Fruit fly (Drosophila melanogaster) whole organism, embryonic: ENCODE results near the gene CG5618.
A peak's percentile ranks its signal among the peaks of the same experiment; 100 is the strongest.

Source experiments
- C15 ChIP-seq: fragments of 200-800 bp; sonication (Bioruptor generic); IDR thresholded peaks from 3 replicates; pipeline ENCODE4 v1.3.6; 2022; ENCODE audit warnings: missing biosample characterization, missing genetic modification characterization
- CG11723 ChIP-seq: fragments of 200-800 bp; sonication (Bioruptor generic); optimal IDR thresholded peaks from 2 replicates; lab custom pipeline; 2017; ENCODE audit warnings: missing biosample characterization, mild to moderate bottlenecking, missing genetic modification characterization
- CG13775 ChIP-seq: fragments of 200-800 bp; sonication (Bioruptor generic); optimal IDR thresholded peaks from 3 replicates; lab custom pipeline; 2017; ENCODE audit warnings: missing biosample characterization, mild to moderate bottlenecking, missing genetic modification characterization
- CG13894 ChIP-seq: fragments of 200-800 bp; sonication (Bioruptor generic); optimal IDR thresholded peaks from 3 replicates; lab custom pipeline; 2018; ENCODE audit warnings: missing biosample characterization, mild to moderate bottlenecking, missing genetic modification characterization, moderate library complexity
- CG14050 ChIP-seq: fragments of 200-800 bp; sonication (Bioruptor generic); IDR thresholded peaks from 3 replicates; pipeline ENCODE4 v1.3.6; 2022; ENCODE audit warnings: missing biosample characterization, missing genetic modification characterization
- CG15479 ChIP-seq: fragments of 200-800 bp; sonication (Bioruptor generic); optimal IDR thresholded peaks from 3 replicates; lab custom pipeline; 2019; ENCODE audit warnings: missing biosample characterization, mild to moderate bottlenecking, missing genetic modification characterization, moderate library complexity
- CG15696 ChIP-seq: fragments of 200-800 bp; sonication (Bioruptor generic); optimal IDR thresholded peaks from 2 replicates; lab custom pipeline; 2019; ENCODE audit warnings: missing biosample characterization, mild to moderate bottlenecking, missing genetic modification characterization, moderate library complexity
- CG17359 ChIP-seq: fragments of 200-800 bp; sonication (Bioruptor generic); optimal IDR thresholded peaks from 3 replicates; lab custom pipeline; 2018; ENCODE audit warnings: missing biosample characterization, mild to moderate bottlenecking, missing genetic modification characterization, moderate library complexity
- CG17912 ChIP-seq: fragments of 200-800 bp; sonication (Bioruptor generic); optimal IDR thresholded peaks from 2 replicates; lab custom pipeline; 2018; ENCODE audit warnings: missing biosample characterization, mild to moderate bottlenecking, missing genetic modification characterization
- CG31224 ChIP-seq: fragments of 200-800 bp; sonication (Bioruptor generic); IDR thresholded peaks from 2 replicates; pipeline ENCODE4 v1.3.6; 2022; ENCODE audit warnings: missing biosample characterization, missing genetic modification characterization
- CG31365 ChIP-seq: fragments of 200-800 bp; sonication (Bioruptor generic); optimal IDR thresholded peaks from 2 replicates; lab custom pipeline; 2018; ENCODE audit warnings: missing biosample characterization, mild to moderate bottlenecking, missing genetic modification characterization
- CG5180 ChIP-seq: fragments of 200-800 bp; sonication (Bioruptor generic); optimal IDR thresholded peaks from 3 replicates; lab custom pipeline; 2017; ENCODE audit warnings: missing biosample characterization, missing genetic modification characterization, mild to moderate bottlenecking, moderate library complexity, missing genetic modification reagents
- CG6272 ChIP-seq: fragments of 200-800 bp; sonication (Bioruptor generic); IDR thresholded peaks from 2 replicates; pipeline ENCODE4 v1.3.6; 2022; ENCODE audit warnings: missing biosample characterization, missing genetic modification characterization
- CG6689 ChIP-seq: fragments of 200-800 bp; sonication (Bioruptor generic); IDR thresholded peaks from 2 replicates; pipeline ENCODE4 v1.3.6; 2022; ENCODE audit warnings: missing biosample characterization, missing genetic modification characterization
- D19B ChIP-seq: fragments of 200-800 bp; sonication (Bioruptor generic); optimal IDR thresholded peaks from 2 replicates; lab custom pipeline; 2017; ENCODE audit warnings: missing biosample characterization, mild to moderate bottlenecking, missing genetic modification characterization
- Dek ChIP-seq: fragments of 200-800 bp; sonication (Bioruptor generic); optimal IDR thresholded peaks from 3 replicates; lab custom pipeline; 2019; ENCODE audit warnings: missing biosample characterization, mild to moderate bottlenecking, missing genetic modification characterization, moderate library complexity
- Eip74EF ChIP-seq, 2 experiments: fragments of 200-800 bp in 1 of 2; fragments of >200 bp in 1 of 2; sonication (Bioruptor generic) in 1 of 2; optimal IDR thresholded peaks; 2 replicates each; lab custom pipeline; 2017 to 2019; ENCODE audit warnings: missing biosample characterization in 2 of 2, missing genetic modification characterization in 2 of 2, mild to moderate bottlenecking in 1 of 2, moderate library complexity in 1 of 2
- Gug ChIP-seq: fragments of 200-800 bp; sonication (Bioruptor generic); IDR thresholded peaks from 4 replicates; pipeline ENCODE4 v1.3.6; 2022; ENCODE audit warnings: missing biosample characterization, missing genetic modification characterization
- HLH54F ChIP-seq: fragments of 200-800 bp; sonication (Bioruptor generic); optimal IDR thresholded peaks from 3 replicates; lab custom pipeline; 2016; ENCODE audit warnings: missing biosample characterization, missing genetic modification characterization
- Hr51 ChIP-seq, 2 experiments: fragments of 200-800 bp; sonication (Bioruptor generic); optimal IDR thresholded peaks; 2 replicates in 1 of 2; 3 replicates in 1 of 2; lab custom pipeline; 2016 to 2018; ENCODE audit warnings: missing biosample characterization in 2 of 2, missing genetic modification characterization in 2 of 2, mild to moderate bottlenecking in 1 of 2, moderate library complexity in 1 of 2
- Med ChIP-seq: fragments of 200-800 bp; sonication (Bioruptor generic); peaks from one replicate; lab custom pipeline; 2016; ENCODE audit warnings: missing biosample characterization, missing genetic modification characterization, mild to moderate bottlenecking, inconsistent platforms, moderate library complexity
- Nf-YB ChIP-seq: fragments of 200-800 bp; sonication (Bioruptor generic); optimal IDR thresholded peaks from 3 replicates; lab custom pipeline; 2019; ENCODE audit warnings: missing biosample characterization, mild to moderate bottlenecking, missing genetic modification characterization, moderate library complexity
- Oli ChIP-seq: fragments of 200-800 bp; sonication (Bioruptor generic); optimal IDR thresholded peaks from 2 replicates; lab custom pipeline; 2018; ENCODE audit warnings: missing biosample characterization, mild to moderate bottlenecking, missing genetic modification characterization, moderate library complexity
- Opbp ChIP-seq: fragments of 200-800 bp; sonication (Bioruptor generic); IDR thresholded peaks from 3 replicates; pipeline ENCODE4 v1.3.6; 2022; ENCODE audit warnings: missing biosample characterization, missing genetic modification characterization; ENCODE audit not compliant: partially characterized antibody
- Pdp1 ChIP-seq, 2 experiments: fragments of 200-800 bp; sonication (Bioruptor generic); optimal IDR thresholded peaks; 3 replicates each; lab custom pipeline; 2016; ENCODE audit warnings: missing biosample characterization in 2 of 2, missing genetic modification characterization in 2 of 2, mild to moderate bottlenecking in 1 of 2, moderate library complexity in 1 of 2
- Taf1 ChIP-seq: fragments of 200-800 bp; sonication (Bioruptor generic); IDR thresholded peaks from 2 replicates; pipeline ENCODE4 v1.3.6; 2022; ENCODE audit warnings: missing biosample characterization, missing genetic modification characterization
- Tbp ChIP-seq: fragments of >200 bp; optimal IDR thresholded peaks from 2 replicates; lab custom pipeline; 2018; ENCODE audit warnings: missing biosample characterization, missing genetic modification characterization
- Trl ChIP-seq, 3 experiments: fragments of >200 bp in 2 of 3; fragments of 200-800 bp in 1 of 3; sonication (Bioruptor generic) in 1 of 3; optimal IDR thresholded peaks; 2 replicates in 1 of 3; 3 replicates in 2 of 3; lab custom pipeline; 2016 to 2017; ENCODE audit warnings: missing biosample characterization in 1 of 3, missing genetic modification characterization in 1 of 3
- YL-1 ChIP-seq: fragments of 200-800 bp; sonication (Bioruptor generic); optimal IDR thresholded peaks from 3 replicates; lab custom pipeline; 2017; ENCODE audit warnings: missing biosample characterization, mild to moderate bottlenecking, missing genetic modification characterization
- ara ChIP-seq: fragments of 200-800 bp; sonication (Bioruptor generic); IDR thresholded peaks from 2 replicates; pipeline ENCODE4 v1.3.6; 2022; ENCODE audit warnings: missing biosample characterization, missing genetic modification characterization
- ash1 ChIP-seq: fragments of 200-800 bp; sonication (Bioruptor generic); optimal IDR thresholded peaks from 2 replicates; lab custom pipeline; 2018; ENCODE audit warnings: missing biosample characterization, mild to moderate bottlenecking, missing genetic modification characterization
- cad ChIP-seq: fragments of >200 bp; optimal IDR thresholded peaks from 2 replicates; lab custom pipeline; 2017; ENCODE audit warnings: missing biosample characterization, missing genetic modification characterization
- dati ChIP-seq: fragments of 200-800 bp; sonication (Bioruptor generic); IDR thresholded peaks from 2 replicates; pipeline ENCODE4 v1.3.6; 2022; ENCODE audit warnings: missing biosample characterization, missing genetic modification characterization
- ems ChIP-seq: fragments of 200-800 bp; sonication (Bioruptor generic); optimal IDR thresholded peaks from 3 replicates; lab custom pipeline; 2016; ENCODE audit warnings: missing biosample characterization, missing genetic modification characterization
- eve ChIP-seq, 2 experiments: fragments of >200 bp; optimal IDR thresholded peaks; 2 replicates each; lab custom pipeline; 2017; ENCODE audit warnings: missing biosample characterization in 2 of 2, missing genetic modification characterization in 2 of 2
- gce ChIP-seq: fragments of 200-800 bp; sonication (Bioruptor generic); IDR thresholded peaks from 3 replicates; pipeline ENCODE4 v1.3.6; 2022; ENCODE audit warnings: missing biosample characterization, missing genetic modification characterization
- prd ChIP-seq, 3 experiments: fragments of >200 bp in 2 of 3; fragments of 200-800 bp in 1 of 3; sonication (Bioruptor generic) in 1 of 3; optimal IDR thresholded peaks in 2 of 3; IDR thresholded peaks in 1 of 3; 2 replicates in 2 of 3; 3 replicates in 1 of 3; pipeline versions ENCODE4 v1.3.6 to Lab custom; 2017 to 2022; ENCODE audit warnings: missing biosample characterization in 1 of 3, missing genetic modification characterization in 1 of 3
- pzg ChIP-seq: fragments of 200-800 bp; sonication (Bioruptor generic); optimal IDR thresholded peaks from 3 replicates; lab custom pipeline; 2018; ENCODE audit warnings: missing biosample characterization, mild to moderate bottlenecking, missing genetic modification characterization, moderate library complexity
- rib ChIP-seq: fragments of 200-800 bp; sonication (Bioruptor generic); IDR thresholded peaks from 2 replicates; pipeline ENCODE4 v1.3.6; 2022; ENCODE audit warnings: missing biosample characterization, missing genetic modification characterization
- sens ChIP-seq: fragments of 200-800 bp; sonication (Bioruptor generic); peaks from one replicate; lab custom pipeline; 2016; ENCODE audit warnings: missing biosample characterization, missing genetic modification characterization
- slbo ChIP-seq: fragments of 200-800 bp; sonication (Bioruptor generic); IDR thresholded peaks from 2 replicates; pipeline ENCODE4 v1.3.6; 2022; ENCODE audit warnings: missing biosample characterization, missing genetic modification characterization
- tgo ChIP-seq: fragments of 200-800 bp; sonication (Bioruptor generic); IDR thresholded peaks from 3 replicates; pipeline ENCODE4 v1.3.6; 2022; ENCODE audit warnings: missing biosample characterization, missing genetic modification characterization
- tup ChIP-seq: fragments of 200-800 bp; sonication (Bioruptor generic); optimal IDR thresholded peaks from 2 replicates; lab custom pipeline; 2016; ENCODE audit warnings: missing biosample characterization, mild to moderate bottlenecking, missing genetic modification characterization, moderate library complexity

Gene CG5618

dm6 chr3L:20399550-20400109 lies 46.4 kb downstream of the CG5618 start (continued):
- TF ChIP-seq CG15696 (peak; percentile 77), ara (GFP tag; lab: Robert Waterston, UW) (peak; percentile 71), pzg (peak; percentile 2), CG15479 (peak; percentile 7), dati (GFP tag; lab: Robert Waterston, UW) (no peak; the same call in 1 of the 2 replicates), Nf-YB (GFP tag; lab: Kevin White, UChicago) (peak; percentile 73)

dm6 chr3L:20400515-20400914 lies 47.3 kb downstream of the CG5618 start:
- TF ChIP-seq sens (GFP tag; lab: Kevin White, UChicago) (peak; percentile 82), Hr51 (GFP tag; optimal IDR thresholded peaks at IDR 0.05; lab: Kevin White, UChicago) (peak in 1 of 2 experiments; percentile 5), Med (peak; percentile 17), prd (optimal IDR thresholded peaks at IDR 0.05; lab: Kevin White, UChicago) (no peak), prd (GFP tag; IDR thresholded peaks at IDR 0.05; lab: Robert Waterston, UW) (no peak), Pdp1 (GFP tag; optimal IDR thresholded peaks at IDR 0.05; lab: Kevin White, UChicago) (peak in 1 of 2 experiments; percentile 10), CG11723 (GFP tag; lab: Kevin White, UChicago) (no peak)

- peak; percentile 49 for TF ChIP-seq ara (GFP tag; lab: Robert Waterston, UW)
- TF ChIP-seq Eip74EF (GFP tag; optimal IDR thresholded peaks at IDR 0.05; lab: Kevin White, UChicago), result peak in 1 of 2 experiments; percentile 67
- TF ChIP-seq Tbp, result no peak
- no peak for TF ChIP-seq CG5180 (GFP tag; lab: Kevin White, UChicago)
- no peak for TF ChIP-seq YL-1 (GFP tag; lab: Kevin White, UChicago)
- no peak for TF ChIP-seq cad (GFP tag; lab: Kevin White, UChicago)
- TF ChIP-seq ems (GFP tag; lab: Kevin White, UChicago), result no peak
- no peak for TF ChIP-seq Taf1
- TF ChIP-seq C15 (GFP tag; lab: Robert Waterston, UW), result no peak
- TF ChIP-seq tup (GFP tag; lab: Kevin White, UChicago), result no peak
- no peak for TF ChIP-seq D19B (GFP tag; lab: Kevin White, UChicago)
- TF ChIP-seq eve (GFP tag; optimal IDR thresholded peaks at IDR 0.05; lab: Kevin White, UChicago), result no peak
- no peak for TF ChIP-seq CG17359
- no peak for TF ChIP-seq Dek (tag; lab: Kevin White, UChicago)
- no peak for TF ChIP-seq CG17912 (GFP tag; lab: Kevin White, UChicago)
- no peak for TF ChIP-seq HLH54F (GFP tag; lab: Kevin White, UChicago)
- no peak for TF ChIP-seq CG13775
- TF ChIP-seq CG13894 (tag; lab: Kevin White, UChicago), result peak; percentile 79
- peak; percentile 71 for TF ChIP-seq CG31365 (tag; lab: Kevin White, UChicago)
- no peak for TF ChIP-seq CG6689
- no peak for TF ChIP-seq CG6272
- no peak for TF ChIP-seq ash1
- peak; percentile 97 to 98 for TF ChIP-seq Trl (optimal IDR thresholded peaks at IDR 0.05; lab: Kevin White, UChicago)
- peak; percentile 80 for TF ChIP-seq Trl (GFP tag; optimal IDR thresholded peaks at IDR 0.05; lab: Kevin White, UChicago)
- TF ChIP-seq pzg, result peak; percentile 20
- no peak for TF ChIP-seq gce
- TF ChIP-seq CG31224, result no peak
- no peak; the same call in 2 of the 3 replicates for TF ChIP-seq tgo (GFP tag; lab: Robert Waterston, UW)
- no peak for TF ChIP-seq Gug (GFP tag; lab: Robert Waterston, UW)
- peak; percentile 33 for TF ChIP-seq Nf-YB (GFP tag; lab: Kevin White, UChicago)
- TF ChIP-seq Oli (tag; lab: Kevin White, UChicago), result no peak
- TF ChIP-seq slbo, result no peak
- peak; percentile 59; the same call in 1 of the 2 replicates for TF ChIP-seq rib (GFP tag; lab: Robert Waterston, UW)
- TF ChIP-seq CG14050 (GFP tag; lab: Robert Waterston, UW), result no peak
- TF ChIP-seq Opbp (GFP tag; lab: Robert Waterston, UW), result peak; percentile 86; the same call in 2 of the 3 replicates
Observed at dm6 chr3L:20401026-20401912, 48.0 kb downstream of the CG5618 start, which contains the start of gene trbl. Gene trbl (minus strand): TSS chr3L:20401609.
